Fruit fly (Drosophila melanogaster): Measurements from ENCODE around the gene CG1677.

Gene CG1677

dm6 chrX:7332493-7332892, 73.1 kb downstream of the CG1677 start (continued):
- TF ChIP-seq CG12659 (GFP tag; optimal IDR thresholded peaks at IDR 0.05) (peak; percentile 54), eyg (GFP tag; optimal IDR thresholded peaks at IDR 0.05) (peak; percentile 58), CG3407 (GFP tag; optimal IDR thresholded peaks at IDR 0.05) (no peak), CG14441 (GFP tag; IDR thresholded peaks at IDR 0.05) (peak; percentile 62), CG17359 (tag; optimal IDR thresholded peaks at IDR 0.05) (peak; percentile 52), mam (GFP tag; optimal IDR thresholded peaks at IDR 0.05) (peak; percentile 86), CG34224 (GFP tag; IDR thresholded peaks at IDR 0.05; ENCODE audit: partially characterized antibody) (no peak), CG7357 (GFP tag; IDR thresholded peaks at IDR 0.05) (peak; percentile 39; the same call in 1 of the 3 replicates), cato (GFP tag; optimal IDR thresholded peaks at IDR 0.05; ENCODE audit: borderline replicate concordance) (peak; percentile 26), Mad (GFP tag; optimal IDR thresholded peaks at IDR 0.05) (peak; percentile 42), stc (GFP tag; IDR thresholded peaks at IDR 0.05) (0 out of 2 replicates have a peak, but pooled peaks have one; percentile 27), az2 (GFP tag; optimal IDR thresholded peaks at IDR 0.05) (peak; percentile 56), tgo (GFP tag; IDR thresholded peaks at IDR 0.05) (peak; percentile 60; the same call in 2 of the 3 replicates), CG8944 (GFP tag; optimal IDR thresholded peaks at IDR 0.05) (peak; percentile 55), CG4820 (GFP tag; optimal IDR thresholded peaks at IDR 0.05) (peak; percentile 52)

- no peak for TF ChIP-seq Abd-B (GFP tag; optimal IDR thresholded peaks at IDR 0.05)
- no peak for TF ChIP-seq CG7963 (GFP tag; IDR thresholded peaks at IDR 0.05; ENCODE audit: partially characterized antibody)
- TF ChIP-seq CG33213 (GFP tag; optimal IDR thresholded peaks at IDR 0.05) = no peak
- TF ChIP-seq cwo (GFP tag; optimal IDR thresholded peaks at IDR 0.05) = no peak
- TF ChIP-seq CrebB (tag; optimal IDR thresholded peaks at IDR 0.05) = no peak
- TF ChIP-seq CG10147 (GFP tag; optimal IDR thresholded peaks at IDR 0.05) = no peak
- no peak for TF ChIP-seq nerfin-2 (GFP tag; IDR thresholded peaks at IDR 0.05; ENCODE audit: partially characterized antibody)
- no peak for TF ChIP-seq CG8281 (tag; optimal IDR thresholded peaks at IDR 0.05)
- no peak for TF ChIP-seq amos (GFP tag; IDR thresholded peaks at IDR 0.05; ENCODE audit: partially characterized antibody)
- no peak for TF ChIP-seq CG18764 (GFP tag; optimal IDR thresholded peaks at IDR 0.05)
- no peak for TF ChIP-seq org-1 (GFP tag; optimal IDR thresholded peaks at IDR 0.05)
- TF ChIP-seq Adf1 (GFP tag; IDR thresholded peaks at IDR 0.05) = no peak
- TF ChIP-seq CG12104 (GFP tag; optimal IDR thresholded peaks at IDR 0.05) = no peak
- TF ChIP-seq CG17829 (tag; optimal IDR thresholded peaks at IDR 0.05) = no peak
- no peak for TF ChIP-seq CG4282 (GFP tag; optimal IDR thresholded peaks at IDR 0.05)
- TF ChIP-seq ken (GFP tag; IDR thresholded peaks at IDR 0.05) = no peak
Observed at dm6 chrX:7332091-7332490, 73.5 kb downstream of the CG1677 start, which contains the start of gene CG42780. CG42780 (minus strand) TSS chrX:7332191.

dm6 chrX:7328746-7329145, 76.9 kb downstream of the CG1677 start, which contains the start of gene Acsf3:
Acsf3 (plus strand) TSS chrX:7329046.
- TF ChIP-seq pum (GFP tag; optimal IDR thresholded peaks at IDR 0.05) (no peak), CG4360 (GFP tag; IDR thresholded peaks at IDR 0.05) (no peak), caup (GFP tag; optimal IDR thresholded peaks at IDR 0.05; ENCODE audit: severe bottlenecking) (no peak), otp (GFP tag; IDR thresholded peaks at IDR 0.05) (no peak), CG1603 (tag; optimal IDR thresholded peaks at IDR 0.05) (no peak), CG4707 (GFP tag; optimal IDR thresholded peaks at IDR 0.05) (no peak), Dp (GFP tag; optimal IDR thresholded peaks at IDR 0.05) (no peak), cas (GFP tag; IDR thresholded peaks at IDR 0.05) (no peak), Sox100B (GFP tag; optimal IDR thresholded peaks at IDR 0.05) (no peak), CG13296 (GFP tag; optimal IDR thresholded peaks at IDR 0.05) (no peak), Side (GFP tag; optimal IDR thresholded peaks at IDR 0.05) (no peak), tll (GFP tag; optimal IDR thresholded peaks at IDR 0.05) (no peak), CG30403 (GFP tag; optimal IDR thresholded peaks at IDR 0.05) (no peak), CG3726 (GFP tag; IDR thresholded peaks at IDR 0.05) (no peak), CG11398 (GFP tag; optimal IDR thresholded peaks at IDR 0.05) (no peak), dysf (GFP tag; IDR thresholded peaks at IDR 0.05) (no peak), CG5180 (GFP tag; optimal IDR thresholded peaks at IDR 0.05) (no peak), CG6654 (GFP tag; optimal IDR thresholded peaks at IDR 0.05) (no peak)

Measured in whole organism, embryonic.